Fruit fly (Drosophila melanogaster): ENCODE data around the gene Arp5.

Gene Arp5

dm6 chr3R:18196991-18197801 lies 11.9 kb downstream of the Arp5 start (continued):
- TF ChIP-seq Sox102F (GFP tag; optimal IDR thresholded peaks at IDR 0.05) (peak; percentile 50), CG6276 (GFP tag; optimal IDR thresholded peaks at IDR 0.05) (peak; percentile 96), Lpt (GFP tag; optimal IDR thresholded peaks at IDR 0.05) (peak; percentile 79), lz (GFP tag; optimal IDR thresholded peaks at IDR 0.05) (peak; percentile 54), vri (GFP tag; optimal IDR thresholded peaks at IDR 0.05) (peak; percentile 77), dac (GFP tag; optimal IDR thresholded peaks at IDR 0.05) (peak; percentile 55), fd59A (GFP tag; optimal IDR thresholded peaks at IDR 0.05) (peak; percentile 34), Met (GFP tag; optimal IDR thresholded peaks at IDR 0.05) (peak; percentile 62), Ets21C (GFP tag; optimal IDR thresholded peaks at IDR 0.05) (peak; percentile 41), Eip78C (GFP tag) (peak; percentile 88), CG9139 (GFP tag; optimal IDR thresholded peaks at IDR 0.05) (peak; percentile 92), Hr39 (GFP tag; optimal IDR thresholded peaks at IDR 0.05) (peak; percentile 45), CG8119 (GFP tag; IDR thresholded peaks at IDR 0.05) (no peak), CG11902 (GFP tag; optimal IDR thresholded peaks at IDR 0.05) (peak; percentile 30), ss (GFP tag; optimal IDR thresholded peaks at IDR 0.05) (peak; percentile 95 to 96), CG15336 (GFP tag; IDR thresholded peaks at IDR 0.05) (no peak), fd85E (GFP tag; optimal IDR thresholded peaks at IDR 0.05) (peak; percentile 33)

dm6 chr3R:18197802-18198148 lies 12.5 kb downstream of the Arp5 start:
- no peak for TF ChIP-seq fd85E (GFP tag; optimal IDR thresholded peaks at IDR 0.05)
- TF ChIP-seq cyc (GFP tag; optimal IDR thresholded peaks at IDR 0.05), result no peak
- no peak for TF ChIP-seq CG3919 (GFP tag; optimal IDR thresholded peaks at IDR 0.05)
- TF ChIP-seq Ets96B (tag; optimal IDR thresholded peaks at IDR 0.05), result no peak
- TF ChIP-seq salr (GFP tag; optimal IDR thresholded peaks at IDR 0.05), result no peak
- TF ChIP-seq Sox102F (GFP tag; optimal IDR thresholded peaks at IDR 0.05), result no peak
- TF ChIP-seq acj6 (GFP tag; optimal IDR thresholded peaks at IDR 0.05), result no peak
- no peak for TF ChIP-seq svp (GFP tag)
- no peak for TF ChIP-seq CG7368 (GFP tag; optimal IDR thresholded peaks at IDR 0.05)
- no peak for TF ChIP-seq Eip93F (GFP tag; optimal IDR thresholded peaks at IDR 0.05)
- TF ChIP-seq spab (GFP tag; optimal IDR thresholded peaks at IDR 0.05), result no peak
- TF ChIP-seq CG34406 (GFP tag; optimal IDR thresholded peaks at IDR 0.05), result no peak

- TF ChIP-seq CG8119 (GFP tag; IDR thresholded peaks at IDR 0.05) (no peak), CG32006 (GFP tag; optimal IDR thresholded peaks at IDR 0.05) (peak; percentile 23), Sox14 (GFP tag; optimal IDR thresholded peaks at IDR 0.05) (peak; percentile 6), CG10669 (GFP tag; optimal IDR thresholded peaks at IDR 0.05) (no peak), Sox102F (GFP tag; optimal IDR thresholded peaks at IDR 0.05) (peak; percentile 56), CG11762 (GFP tag; optimal IDR thresholded peaks at IDR 0.05; ENCODE audit: insufficient read depth) (peak; percentile 27), CG4318 (GFP tag; optimal IDR thresholded peaks at IDR 0.05) (no peak), fd59A (GFP tag; optimal IDR thresholded peaks at IDR 0.05) (no peak), CG6792 (GFP tag; optimal IDR thresholded peaks at IDR 0.05) (peak; percentile 39), fkh (GFP tag; optimal IDR thresholded peaks at IDR 0.05) (peak; percentile 97), net (GFP tag; optimal IDR thresholded peaks at IDR 0.05) (no peak), dac (GFP tag; optimal IDR thresholded peaks at IDR 0.05) (no peak), Hr39 (GFP tag; optimal IDR thresholded peaks at IDR 0.05) (no peak), topi (GFP tag; optimal IDR thresholded peaks at IDR 0.05) (peak; percentile 17), CG6808 (GFP tag; optimal IDR thresholded peaks at IDR 0.05) (peak; percentile 21), svp (GFP tag) (peak; percentile 55), CG1621 (tag; optimal IDR thresholded peaks at IDR 0.05) (peak; percentile 50), Sox15 (GFP tag; optimal IDR thresholded peaks at IDR 0.05) (no peak), Eip93F (GFP tag; optimal IDR thresholded peaks at IDR 0.05) (no peak), cyc (GFP tag; optimal IDR thresholded peaks at IDR 0.05) (no peak), lz (GFP tag; optimal IDR thresholded peaks at IDR 0.05) (no peak), Ets96B (tag; optimal IDR thresholded peaks at IDR 0.05) (no peak), spab (GFP tag; optimal IDR thresholded peaks at IDR 0.05) (peak; percentile 41), Eip75B (GFP tag; optimal IDR thresholded peaks at IDR 0.05) (peak; percentile 40), OdsH (GFP tag; optimal IDR thresholded peaks at IDR 0.05) (no peak), CG9139 (GFP tag; optimal IDR thresholded peaks at IDR 0.05) (peak; percentile 37), CG11294 (GFP tag; IDR thresholded peaks at IDR 0.05) (no peak), Ets21C (GFP tag; optimal IDR thresholded peaks at IDR 0.05) (no peak), Smox (GFP tag; optimal IDR thresholded peaks at IDR 0.05) (no peak), CG6854 (GFP tag; optimal IDR thresholded peaks at IDR 0.05) (peak; percentile 42), CG3919 (GFP tag; optimal IDR thresholded peaks at IDR 0.05) (no peak), CG8632 (GFP tag; optimal IDR thresholded peaks at IDR 0.05) (peak; percentile 45)
Measured at dm6 chr3R:18198518-18199118, 13.3 kb downstream of the Arp5 start.

Measured in whole organism, prepupa.